Fruit fly (Drosophila melanogaster) whole organism: ENCODE results near the gene Cyp310a1.

Experiments used
- Dll ChIP-seq: fragments of >200 bp; optimal IDR thresholded peaks from 2 replicates; lab custom pipeline; 2017
- psq ChIP-seq: fragments of >200 bp; optimal IDR thresholded peaks from 2 replicates; lab custom pipeline; 2017
- usp ChIP-seq: fragments of >200 bp; optimal IDR thresholded peaks from 2 replicates; lab custom pipeline; 2017; ENCODE audit warnings: missing biosample characterization, missing genetic modification characterization, mixed read lengths

DNA sequence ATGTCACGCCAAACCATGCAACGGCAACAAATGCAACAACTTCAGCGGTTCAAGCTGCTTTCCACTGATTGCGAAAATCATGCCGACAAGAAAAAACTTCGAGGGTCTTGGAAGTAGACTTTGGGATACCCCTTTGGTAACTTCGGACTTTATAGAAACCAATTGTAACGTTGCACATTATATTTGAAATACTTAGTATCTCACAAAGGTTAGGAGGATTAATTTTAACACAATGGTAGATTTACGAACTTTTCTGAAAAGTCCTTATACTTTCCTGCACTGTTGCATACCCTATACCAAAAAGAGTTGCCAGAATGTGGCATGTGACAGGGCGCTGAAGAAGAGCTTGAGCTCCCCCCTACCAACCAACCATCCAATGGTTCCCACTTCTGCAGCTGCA is 7.3 kb downstream of the Cyp310a1 start:
- no peak for TF ChIP-seq Dll (lab: Kevin White, UChicago)
- TF ChIP-seq usp (GFP tag; lab: Kevin White, UChicago): no peak
- TF ChIP-seq psq (lab: Kevin White, UChicago): no peak
